Fruit fly (Drosophila melanogaster) S2 (cell line): ENCODE results near the gene CG4658.

ENCODE experiments used
- CG8478 ChIP-seq: fragments of >200 bp; optimal IDR thresholded peaks from 2 replicates; lab custom pipeline; 2018
- CTCF ChIP-seq, 2 experiments: fragments of >200 bp; optimal IDR thresholded peaks; 2 replicates each; lab custom pipeline; 2018

CG4658 gene

DNA sequence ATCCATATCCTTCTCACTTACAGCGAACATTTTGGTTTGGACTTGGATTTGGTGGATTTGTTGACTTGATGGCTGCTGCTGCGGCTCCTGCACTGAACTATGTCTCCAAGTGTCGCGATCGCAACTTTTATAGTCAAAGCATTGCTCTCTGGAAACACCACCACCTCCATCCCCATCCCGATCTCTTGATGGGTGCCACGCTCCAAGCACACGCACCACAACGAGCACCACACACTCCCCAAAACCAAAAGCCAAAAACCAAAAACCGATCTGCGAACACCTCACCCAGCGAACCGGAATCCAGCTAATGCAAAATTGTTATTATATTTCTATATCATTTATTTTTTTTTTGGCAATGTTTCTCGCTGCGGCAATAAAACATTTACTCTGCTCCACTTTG, 23.9 kb upstream of the CG4658 start, which contains the start of gene Cpr30F:
Gene Cpr30F, minus strand, starts transcription at position 101 of the 400 bp plus-strand sequence.
- TF ChIP-seq CTCF (optimal IDR thresholded peaks at IDR 0.05; lab: Kevin White, UChicago) (no peak), CG8478 (lab: Kevin White, UChicago) (no peak)

DNA sequence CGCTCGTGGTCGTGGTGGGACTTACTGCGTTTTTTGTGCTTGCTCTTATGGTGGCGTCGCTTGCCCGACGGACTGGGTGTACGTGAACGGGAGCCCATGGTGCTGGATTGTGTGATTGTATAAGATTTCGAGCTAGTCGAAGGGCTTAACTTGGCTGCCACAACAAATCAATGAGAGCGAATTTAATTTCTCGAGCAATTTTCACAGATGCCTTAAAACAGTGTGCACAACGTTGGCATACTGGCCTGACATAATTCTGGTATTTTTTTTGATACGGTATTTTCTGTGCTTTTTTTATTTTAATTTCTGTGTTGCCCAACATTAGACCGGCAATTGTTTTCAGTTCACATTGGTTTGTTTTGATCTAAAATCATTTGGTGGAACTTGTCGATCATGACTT, 19.0 kb upstream of the CG4658 start, which contains the start of gene Arglu1:
Gene Arglu1, minus strand, starts transcription at position 227 of the 400 bp plus-strand sequence.
- TF ChIP-seq CG8478 (lab: Kevin White, UChicago) (no peak), CTCF (optimal IDR thresholded peaks at IDR 0.05; lab: Kevin White, UChicago) (no peak)

DNA sequence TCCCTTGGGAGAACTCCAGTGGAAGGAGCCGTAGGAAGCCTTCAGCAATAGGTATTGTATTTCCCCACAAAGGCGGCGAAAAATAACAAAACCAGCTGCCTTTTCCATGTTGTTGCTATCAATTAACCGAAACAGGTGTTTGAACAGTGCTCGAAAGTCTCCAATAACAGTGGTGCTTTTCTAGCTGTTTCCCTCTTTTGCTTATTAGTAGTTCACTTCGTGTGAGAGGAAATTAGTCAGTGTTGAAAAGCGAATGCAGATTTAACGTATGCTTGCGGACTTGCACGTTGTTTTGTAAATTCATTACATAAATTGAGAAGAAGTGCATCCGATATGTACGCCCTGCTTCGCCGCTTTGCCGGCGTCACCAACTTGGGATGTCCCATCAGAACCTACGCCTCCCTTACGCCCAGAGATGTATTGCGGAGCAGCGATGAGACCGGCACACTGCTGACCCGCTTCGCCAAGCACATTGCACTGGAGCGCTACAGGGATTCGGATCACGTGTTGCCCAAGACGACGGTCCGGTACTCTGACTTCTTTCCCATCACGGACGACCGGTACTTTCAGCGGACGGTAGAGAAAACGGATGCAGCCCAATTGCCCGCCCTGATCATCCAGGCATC, 18.2 kb upstream of the CG4658 start, which contains the start of the genes Datp and CG4619:
Gene Datp, minus strand, starts transcription at position 160 of the 626 bp plus-strand sequence.
Gene CG4619, plus strand, starts transcription at position 233 of the 626 bp plus-strand sequence.
- TF ChIP-seq CTCF (optimal IDR thresholded peaks at IDR 0.05; lab: Kevin White, UChicago) (no peak), CG8478 (lab: Kevin White, UChicago) (no peak)

DNA sequence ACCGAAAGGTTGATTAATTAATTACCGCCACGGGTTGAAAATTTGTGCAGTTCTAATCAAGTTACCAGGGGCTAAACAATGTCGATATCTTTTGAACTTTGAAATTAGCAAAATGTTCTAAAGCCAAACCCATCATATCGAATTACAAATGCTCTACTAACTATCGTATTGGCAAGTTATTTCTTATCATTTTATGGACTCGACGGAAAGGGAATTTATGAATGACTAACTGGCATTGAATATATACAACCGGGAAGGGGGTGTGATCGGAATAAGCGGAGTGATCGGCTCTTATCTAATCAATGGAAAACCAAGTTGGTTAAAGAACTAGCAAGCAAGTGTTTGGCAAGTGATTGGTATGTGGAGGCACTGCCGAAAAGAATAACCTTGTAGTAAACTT, 13.4 kb upstream of the CG4658 start:
- TF ChIP-seq CTCF (optimal IDR thresholded peaks at IDR 0.05; lab: Kevin White, UChicago), result no peak
- TF ChIP-seq CG8478 (lab: Kevin White, UChicago), result no peak

DNA sequence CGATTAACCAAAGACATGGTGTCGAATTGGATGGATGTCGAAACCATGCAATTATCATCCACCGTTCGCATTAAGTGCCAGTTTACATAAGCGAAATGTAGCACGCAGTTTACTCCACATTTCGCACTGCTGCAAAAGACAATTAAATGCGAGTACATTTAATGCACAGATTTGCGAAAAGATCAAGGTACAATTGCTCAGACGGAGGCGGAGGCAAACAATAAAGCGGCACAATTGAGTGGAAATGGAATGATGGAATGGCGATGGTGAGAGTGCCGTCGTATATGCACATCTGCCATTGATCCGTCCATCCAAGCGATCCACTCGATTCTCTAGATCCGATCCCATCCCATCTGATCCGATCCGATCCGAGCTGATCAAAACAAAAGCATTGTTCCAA, 11.8 kb upstream of the CG4658 start:
- TF ChIP-seq CTCF (optimal IDR thresholded peaks at IDR 0.05; lab: Kevin White, UChicago) (no peak), CG8478 (lab: Kevin White, UChicago) (no peak)

DNA sequence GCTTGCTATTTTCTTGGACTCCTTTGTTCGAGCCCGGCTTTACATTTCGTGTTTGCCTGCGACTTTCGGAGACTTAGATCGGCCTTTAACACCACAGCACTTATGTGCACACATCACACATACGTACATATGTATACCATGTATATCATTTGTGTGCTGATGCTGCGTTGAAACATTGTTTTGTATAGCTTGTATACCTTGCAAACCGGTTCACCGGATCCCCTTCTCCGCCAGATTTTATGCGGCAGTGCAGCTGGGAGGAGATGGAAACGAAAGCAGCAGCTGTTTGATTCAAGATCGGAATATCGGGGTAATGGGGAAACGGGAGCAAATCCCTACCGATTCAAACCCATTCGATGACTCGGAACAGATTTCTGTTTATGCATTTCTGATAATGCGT, 10.9 kb upstream of the CG4658 start:
- TF ChIP-seq CG8478 (lab: Kevin White, UChicago) (no peak), CTCF (optimal IDR thresholded peaks at IDR 0.05; lab: Kevin White, UChicago) (no peak)

DNA sequence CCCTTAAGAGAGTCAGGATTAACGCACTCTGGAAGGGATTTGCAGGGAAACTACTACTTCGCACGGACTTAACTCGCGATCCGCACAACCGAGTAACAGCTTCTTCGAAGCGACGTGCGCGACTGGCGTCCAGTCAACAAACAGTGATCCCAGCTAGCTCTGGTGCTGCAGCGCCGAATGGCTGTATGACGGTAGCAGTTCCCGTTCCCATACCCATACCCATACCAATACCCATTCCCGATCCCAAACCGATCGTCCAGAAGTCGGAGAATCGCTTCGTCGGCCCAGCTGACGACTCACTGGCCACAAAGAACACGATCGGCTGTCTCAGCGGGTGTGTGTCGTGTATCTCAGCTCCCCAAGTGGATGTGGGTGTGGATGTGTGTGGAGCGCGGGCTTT, 9.7 kb upstream of the CG4658 start, which contains the start of gene CG5853:
Gene CG5853, minus strand, starts transcription at position 384 of the 400 bp plus-strand sequence.
- TF ChIP-seq CG8478 (lab: Kevin White, UChicago), result no peak
- TF ChIP-seq CTCF (optimal IDR thresholded peaks at IDR 0.05; lab: Kevin White, UChicago), result no peak

DNA sequence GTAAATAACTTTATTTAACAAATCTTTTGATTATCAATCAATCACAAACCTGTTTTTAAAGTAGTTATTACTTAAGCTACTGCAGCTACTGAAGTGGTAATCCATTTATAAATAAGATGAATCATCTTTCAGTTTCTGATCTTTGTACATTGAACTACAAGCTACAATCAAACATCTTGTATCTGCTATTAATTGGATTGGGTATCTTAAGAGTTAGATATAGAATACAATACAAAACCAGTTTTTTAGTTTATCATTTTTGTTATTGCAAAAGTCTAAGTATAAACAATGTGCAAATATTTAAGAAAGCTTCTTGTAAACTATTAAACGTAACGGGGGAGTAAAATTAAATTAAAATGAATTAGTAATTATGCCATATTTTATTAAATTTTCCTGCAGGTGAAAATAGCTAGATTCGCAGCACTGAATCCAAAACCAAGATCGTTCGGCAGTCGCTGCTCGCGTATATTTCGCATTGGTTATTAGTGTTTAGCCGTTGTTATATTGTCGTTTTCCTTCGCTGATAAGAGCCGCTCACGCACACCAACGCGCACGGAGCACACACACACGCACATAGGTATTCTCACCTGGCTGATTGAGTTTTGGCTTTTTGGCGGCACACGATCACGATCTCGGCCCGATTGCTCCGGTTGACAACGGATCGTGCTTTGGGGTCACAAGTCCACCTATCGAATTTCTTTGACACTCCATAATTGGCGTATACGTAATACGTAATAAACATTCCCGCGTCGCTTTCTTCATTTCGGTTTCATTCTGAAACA, 9.0 kb upstream of the CG4658 start:
- TF ChIP-seq CG8478 (lab: Kevin White, UChicago) (no peak), CTCF (optimal IDR thresholded peaks at IDR 0.05; lab: Kevin White, UChicago) (no peak)

DNA sequence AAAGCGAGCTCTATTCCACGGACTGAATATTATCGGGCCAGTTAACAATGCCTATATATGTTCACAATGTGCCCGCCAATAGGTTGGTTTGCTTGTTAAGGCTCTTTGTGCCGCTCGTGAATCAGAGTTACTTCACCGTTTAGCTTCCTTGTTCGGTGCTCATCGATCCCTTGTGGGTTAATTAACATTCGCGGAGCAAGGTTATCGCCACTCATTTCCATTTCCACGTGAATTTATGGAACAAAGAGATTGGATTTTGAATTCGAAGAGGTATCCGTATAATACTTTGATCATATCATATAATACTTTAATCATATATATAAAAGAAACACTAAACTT, 8.4 kb upstream of the CG4658 start:
- TF ChIP-seq CTCF (optimal IDR thresholded peaks at IDR 0.05; lab: Kevin White, UChicago), result no peak

DNA sequence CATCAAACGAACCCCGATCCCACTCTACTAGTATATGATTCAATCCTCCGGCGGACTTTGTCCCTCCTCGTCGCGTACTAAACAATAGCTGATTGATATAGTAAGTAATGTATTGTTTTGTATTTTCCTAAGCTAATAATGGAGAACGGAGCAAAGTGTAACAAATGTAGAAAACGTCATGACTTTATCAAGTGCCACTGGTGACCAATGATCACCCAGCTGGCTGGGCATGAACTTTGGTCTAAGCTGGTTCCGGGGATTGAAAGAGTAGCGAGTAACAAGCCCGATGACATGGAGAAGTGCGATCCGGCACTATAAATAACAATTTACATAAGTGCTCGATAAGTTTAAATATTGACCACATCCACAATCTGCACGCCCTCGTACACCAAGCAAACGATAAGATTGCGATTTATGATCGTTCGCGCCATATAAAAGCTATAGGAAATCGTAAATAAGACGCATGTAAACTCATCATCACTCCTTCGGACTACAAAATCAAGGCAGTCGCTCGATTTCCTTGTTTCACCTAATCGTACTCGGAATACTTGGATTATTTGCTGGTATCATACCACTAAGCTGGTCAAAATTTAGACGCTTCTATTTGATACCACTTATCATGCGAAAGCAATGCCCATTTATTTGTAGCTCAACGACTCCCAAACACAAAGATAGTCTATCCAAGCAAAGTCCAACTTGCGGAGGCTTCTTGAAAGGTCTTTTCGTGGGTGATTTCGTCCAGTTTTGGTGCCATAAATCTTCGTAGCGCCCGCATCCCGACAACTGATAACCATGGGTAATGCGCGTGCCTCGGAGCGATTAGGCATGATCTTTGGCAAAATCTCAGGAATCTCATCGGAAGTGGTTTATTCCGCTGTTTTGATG, 7.5 kb upstream of the CG4658 start:
- TF ChIP-seq CG8478 (lab: Kevin White, UChicago), result no peak
- TF ChIP-seq CTCF (optimal IDR thresholded peaks at IDR 0.05; lab: Kevin White, UChicago), result no peak

DNA sequence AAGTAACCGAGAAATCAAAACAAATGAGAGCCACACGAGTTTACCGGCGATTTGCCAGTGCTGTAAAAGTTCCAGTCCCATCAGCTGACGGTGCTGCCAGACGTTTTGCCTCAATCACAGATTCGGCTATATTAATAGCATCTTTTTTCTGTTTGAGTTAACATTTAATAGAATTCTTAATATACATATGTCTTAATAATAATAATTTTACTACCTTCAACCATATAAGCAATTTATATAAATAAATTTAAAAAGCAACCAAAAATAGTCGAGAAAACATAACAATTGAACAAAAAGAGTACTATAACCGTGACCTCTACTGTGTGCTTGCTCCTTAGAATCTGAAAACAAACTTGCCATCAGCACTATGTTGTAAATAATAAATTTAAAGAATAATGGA, 2.8 kb upstream of the CG4658 start, which contains the start of the genes CG13126 and CG4709:
Gene CG13126, minus strand, starts transcription at position 63 of the 400 bp plus-strand sequence.
Gene CG4709, plus strand, starts transcription at position 207 of the 400 bp plus-strand sequence.
- no peak for TF ChIP-seq CTCF (optimal IDR thresholded peaks at IDR 0.05; lab: Kevin White, UChicago)
- no peak for TF ChIP-seq CG8478 (lab: Kevin White, UChicago)

DNA sequence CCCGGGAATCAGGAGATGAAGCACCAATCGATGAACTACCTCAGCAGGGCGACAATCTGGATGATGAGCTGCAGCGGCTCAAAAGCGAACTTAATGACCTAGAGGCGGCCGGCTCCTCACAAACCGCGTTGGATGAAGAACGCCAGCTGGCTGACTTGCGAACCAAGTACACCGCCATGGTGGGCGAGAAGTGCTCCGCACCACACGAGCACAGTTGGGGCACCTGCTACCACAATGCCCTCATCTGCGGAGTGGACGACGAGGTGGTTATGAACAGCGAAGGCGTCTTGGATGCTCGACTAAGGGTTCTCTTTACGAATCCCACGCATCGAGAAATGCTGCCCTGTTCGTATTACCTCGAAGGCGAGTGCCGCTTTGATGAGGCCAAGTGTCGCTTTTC, 2.2 kb upstream of the CG4658 start:
- no peak for TF ChIP-seq CG8478 (lab: Kevin White, UChicago)
- TF ChIP-seq CTCF (optimal IDR thresholded peaks at IDR 0.05; lab: Kevin White, UChicago), result no peak

DNA sequence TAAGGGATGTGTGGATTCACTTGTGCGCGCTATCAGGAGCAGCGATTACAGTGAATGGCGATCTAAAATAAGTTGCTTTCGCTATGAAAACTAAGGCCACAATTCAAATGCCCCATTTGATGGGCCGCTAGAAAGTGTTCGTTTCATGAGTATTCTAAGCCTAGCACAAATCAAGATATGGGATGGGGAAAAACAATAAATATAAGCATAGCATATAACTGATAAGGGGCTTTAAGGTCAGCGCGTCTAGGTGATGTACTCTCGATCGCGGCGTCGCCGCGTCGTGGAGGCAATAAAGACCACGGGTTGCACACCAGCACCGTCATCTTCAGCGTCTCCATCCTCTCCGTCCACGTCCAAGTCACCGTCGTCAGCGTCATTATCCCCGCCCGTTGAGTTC, 3.8 kb downstream of the CG4658 start:
- TF ChIP-seq CG8478 (lab: Kevin White, UChicago), result no peak
- TF ChIP-seq CTCF (optimal IDR thresholded peaks at IDR 0.05; lab: Kevin White, UChicago), result no peak

DNA sequence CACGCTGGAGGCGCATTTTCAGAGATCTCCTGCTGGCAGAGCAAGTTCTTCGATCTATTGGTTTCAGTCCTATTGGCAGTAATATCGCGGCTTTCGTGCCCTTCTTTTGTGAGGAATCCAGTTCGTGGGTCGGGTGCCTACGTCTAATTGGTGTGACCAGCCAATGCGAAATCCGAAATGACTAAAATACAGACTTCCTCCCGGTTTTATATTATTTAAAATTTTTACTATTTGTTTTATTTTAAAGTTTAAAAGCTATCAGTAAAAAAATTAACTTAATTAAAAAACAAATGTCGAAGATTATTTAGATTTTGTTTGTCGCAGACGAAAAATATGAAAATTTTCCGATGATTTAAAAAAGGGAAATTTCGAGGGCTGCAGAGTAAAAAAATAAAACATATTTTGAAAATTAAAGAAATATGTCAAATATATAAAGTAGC, 6.7 kb downstream of the CG4658 start, which contains the start of gene CG5850:
Gene CG5850, minus strand, starts transcription at position 347 of the 440 bp plus-strand sequence.
- TF ChIP-seq CTCF (optimal IDR thresholded peaks at IDR 0.05; lab: Kevin White, UChicago), result no peak
- no peak for TF ChIP-seq CG8478 (lab: Kevin White, UChicago)
